Fruit fly (Drosophila melanogaster) whole organism, embryonic: ENCODE results near the gene dpy.
A peak's percentile ranks its signal among the peaks of the same experiment; 100 is the strongest.

ENCODE experiments used
- B-H2 ChIP-seq: fragments of 200-800 bp; sonication (Bioruptor generic); optimal IDR thresholded peaks from 2 replicates; lab custom pipeline; 2018; ENCODE audit warnings: missing biosample characterization, mild to moderate bottlenecking, missing genetic modification characterization
- Bdp1 ChIP-seq: fragments of 200-800 bp; sonication (Bioruptor generic); optimal IDR thresholded peaks from 3 replicates; lab custom pipeline; 2016; ENCODE audit warnings: missing biosample characterization, missing genetic modification characterization
- Bteb2 ChIP-seq: fragments of 200-800 bp; sonication (Bioruptor generic); optimal IDR thresholded peaks from 2 replicates; lab custom pipeline; 2016; ENCODE audit warnings: missing biosample characterization, missing genetic modification characterization
- CG10959 ChIP-seq: fragments of 200-800 bp; sonication (Bioruptor generic); IDR thresholded peaks from 2 replicates; pipeline ENCODE4 v1.3.6; 2022; ENCODE audit warnings: missing biosample characterization, missing genetic modification characterization
- CG11723 ChIP-seq: fragments of 200-800 bp; sonication (Bioruptor generic); optimal IDR thresholded peaks from 2 replicates; lab custom pipeline; 2017; ENCODE audit warnings: missing biosample characterization, mild to moderate bottlenecking, missing genetic modification characterization
- CG12769 ChIP-seq: fragments of 200-800 bp; sonication (Bioruptor generic); optimal IDR thresholded peaks from 2 replicates; lab custom pipeline; 2019; ENCODE audit warnings: missing biosample characterization, mild to moderate bottlenecking, missing genetic modification characterization, moderate library complexity
- CG16779 ChIP-seq: fragments of 200-800 bp; sonication (Bioruptor generic); IDR thresholded peaks from 2 replicates; pipeline ENCODE4 v1.3.6; 2022; ENCODE audit warnings: missing biosample characterization, missing genetic modification characterization
- CG18011 ChIP-seq: fragments of 200-800 bp; sonication (Bioruptor generic); optimal IDR thresholded peaks from 2 replicates; lab custom pipeline; 2017; ENCODE audit warnings: missing biosample characterization, missing genetic modification characterization, mild to moderate bottlenecking, moderate library complexity, missing genotype
- CG2120 ChIP-seq: fragments of 200-800 bp; sonication (Bioruptor generic); optimal IDR thresholded peaks from 3 replicates; lab custom pipeline; 2016; ENCODE audit warnings: missing biosample characterization, missing genetic modification characterization
- CG2678 ChIP-seq: fragments of 200-800 bp; sonication (Bioruptor generic); optimal IDR thresholded peaks from 3 replicates; lab custom pipeline; 2019; ENCODE audit warnings: missing biosample characterization, mild to moderate bottlenecking, missing genetic modification characterization, moderate library complexity
- CG30020 ChIP-seq: fragments of 200-800 bp; optimal IDR thresholded peaks from 2 replicates; lab custom pipeline; 2019; ENCODE audit warnings: missing biosample characterization, mild to moderate bottlenecking, missing genetic modification characterization, moderate library complexity
- CG30431 ChIP-seq: fragments of 200-800 bp; sonication (Bioruptor generic); optimal IDR thresholded peaks from 2 replicates; lab custom pipeline; 2017; ENCODE audit warnings: missing biosample characterization, missing genetic modification characterization
- CG31441 ChIP-seq: fragments of 200-800 bp; sonication (Bioruptor generic); IDR thresholded peaks from 2 replicates; pipeline ENCODE4 v1.3.6; 2022; ENCODE audit warnings: missing biosample characterization, missing genetic modification characterization
- CG4328 ChIP-seq: fragments of 200-800 bp; sonication (Bioruptor generic); optimal IDR thresholded peaks from 3 replicates; lab custom pipeline; 2017; ENCODE audit warnings: missing biosample characterization, missing genetic modification reagents, missing genetic modification characterization
- CG6765 ChIP-seq: fragments of 200-800 bp; sonication (Bioruptor generic); optimal IDR thresholded peaks from 3 replicates; lab custom pipeline; 2017; ENCODE audit warnings: missing biosample characterization, mild to moderate bottlenecking, missing genetic modification characterization
- CG7372 ChIP-seq: fragments of 200-800 bp; sonication (Bioruptor generic); IDR thresholded peaks from 2 replicates; pipeline ENCODE4 v1.3.6; 2022; ENCODE audit warnings: missing biosample characterization, missing genetic modification characterization
- CG7556 ChIP-seq: fragments of 200-800 bp; sonication (Bioruptor generic); optimal IDR thresholded peaks from 2 replicates; lab custom pipeline; 2017; ENCODE audit warnings: missing biosample characterization, mild to moderate bottlenecking, missing genetic modification characterization
- CG8478 ChIP-seq: fragments of >200 bp; optimal IDR thresholded peaks from 2 replicates; lab custom pipeline; 2018
- CG9215 ChIP-seq: fragments of 200-800 bp; sonication (Bioruptor generic); IDR thresholded peaks from 2 replicates; pipeline ENCODE4 v1.3.6; 2022; ENCODE audit warnings: missing biosample characterization, missing genetic modification characterization
- CG9817 ChIP-seq: fragments of 200-800 bp; sonication (Bioruptor generic); optimal IDR thresholded peaks from 2 replicates; lab custom pipeline; 2018; ENCODE audit warnings: missing biosample characterization, mild to moderate bottlenecking, missing genetic modification characterization, moderate library complexity
- CTCF ChIP-seq: fragments of 200-800 bp; sonication (Bioruptor generic); optimal IDR thresholded peaks from 2 replicates; lab custom pipeline; 2017; ENCODE audit warnings: missing biosample characterization, mild to moderate bottlenecking, missing genetic modification characterization, moderate library complexity
- CoRest ChIP-seq: fragments of 200-800 bp; sonication (Bioruptor generic); optimal IDR thresholded peaks from 3 replicates; lab custom pipeline; 2018; ENCODE audit warnings: missing biosample characterization, mild to moderate bottlenecking, missing genetic modification characterization, moderate library complexity
- Eip74EF ChIP-seq, 2 experiments: fragments of 200-800 bp in 1 of 2; fragments of >200 bp in 1 of 2; sonication (Bioruptor generic) in 1 of 2; optimal IDR thresholded peaks; 2 replicates each; lab custom pipeline; 2017 to 2019; ENCODE audit warnings: missing biosample characterization in 2 of 2, missing genetic modification characterization in 2 of 2, mild to moderate bottlenecking in 1 of 2, moderate library complexity in 1 of 2
- Fer3 ChIP-seq: fragments of 200-800 bp; sonication (Bioruptor generic); optimal IDR thresholded peaks from 2 replicates; lab custom pipeline; 2018; ENCODE audit warnings: missing biosample characterization, mild to moderate bottlenecking, missing genetic modification characterization, moderate library complexity
- MBD-R2 ChIP-seq: fragments of 200-800 bp; sonication (Bioruptor generic); IDR thresholded peaks from 2 replicates; pipeline ENCODE4 v1.3.6; 2022; ENCODE audit warnings: missing biosample characterization, missing genetic modification characterization
- Med ChIP-seq: fragments of 200-800 bp; sonication (Bioruptor generic); peaks from one replicate; lab custom pipeline; 2016; ENCODE audit warnings: missing biosample characterization, missing genetic modification characterization, mild to moderate bottlenecking, inconsistent platforms, moderate library complexity
- Myb ChIP-seq: fragments of 200-800 bp; sonication (Bioruptor generic); optimal IDR thresholded peaks from 2 replicates; lab custom pipeline; 2016; ENCODE audit warnings: missing biosample characterization, missing genetic modification characterization
- NC2β ChIP-seq: fragments of 200-800 bp; sonication (Bioruptor generic); optimal IDR thresholded peaks from 2 replicates; lab custom pipeline; 2016; ENCODE audit warnings: missing biosample characterization, missing genetic modification characterization
- NfI ChIP-seq: fragments of 200-800 bp; sonication (Bioruptor generic); optimal IDR thresholded peaks from 3 replicates; lab custom pipeline; 2018; ENCODE audit warnings: missing biosample characterization, mild to moderate bottlenecking, missing genetic modification characterization, moderate library complexity
- Oaz ChIP-seq: fragments of 200-800 bp; sonication (Bioruptor generic); IDR thresholded peaks from 2 replicates; pipeline ENCODE4 v1.3.6; 2022; ENCODE audit warnings: missing biosample characterization, missing genetic modification characterization
- Side ChIP-seq: fragments of 200-800 bp; sonication (Bioruptor generic); optimal IDR thresholded peaks from 2 replicates; lab custom pipeline; 2016; ENCODE audit warnings: missing biosample characterization, missing genetic modification characterization
- Xrp1 ChIP-seq: fragments of 200-800 bp; sonication (Bioruptor generic); IDR thresholded peaks from 2 replicates; pipeline ENCODE4 v1.3.6; 2022; ENCODE audit warnings: missing biosample characterization, missing genetic modification characterization
- ab ChIP-seq: fragments of 200-800 bp; sonication (Bioruptor generic); optimal IDR thresholded peaks from 2 replicates; lab custom pipeline; 2016; ENCODE audit warnings: missing biosample characterization, missing genetic modification characterization
- abd-A ChIP-seq: fragments of 200-800 bp; sonication (Bioruptor generic); optimal IDR thresholded peaks from 3 replicates; lab custom pipeline; 2019; ENCODE audit warnings: missing biosample characterization, mild to moderate bottlenecking, missing genetic modification characterization, moderate library complexity
- amos ChIP-seq: fragments of 200-800 bp; sonication (Bioruptor generic); IDR thresholded peaks from 2 replicates; pipeline ENCODE4 v1.3.6; 2022; ENCODE audit warnings: missing biosample characterization, missing genetic modification characterization; ENCODE audit not compliant: partially characterized antibody
- bab2 ChIP-seq: fragments of 200-800 bp; sonication (Bioruptor generic); optimal IDR thresholded peaks from 2 replicates; lab custom pipeline; 2016; ENCODE audit warnings: missing biosample characterization, missing genetic modification characterization
- bigmax ChIP-seq: fragments of 200-800 bp; sonication (Bioruptor generic); optimal IDR thresholded peaks from 2 replicates; lab custom pipeline; 2018; ENCODE audit warnings: missing biosample characterization, mild to moderate bottlenecking, missing genetic modification characterization
- cas ChIP-seq: fragments of 200-800 bp; sonication (Bioruptor generic); IDR thresholded peaks from 2 replicates; pipeline ENCODE4 v1.3.6; 2022; ENCODE audit warnings: missing biosample characterization, missing genetic modification characterization
- crol ChIP-seq: fragments of 200-800 bp; sonication (Bioruptor generic); IDR thresholded peaks from 2 replicates; pipeline ENCODE4 v1.3.6; 2022; ENCODE audit warnings: missing biosample characterization, missing genetic modification characterization
- dimm ChIP-seq: fragments of 200-800 bp; sonication (Bioruptor generic); IDR thresholded peaks from 2 replicates; pipeline ENCODE4 v1.3.6; 2022; ENCODE audit warnings: missing biosample characterization, missing genetic modification characterization
- emc ChIP-seq: fragments of 200-800 bp; sonication (Bioruptor generic); optimal IDR thresholded peaks from 2 replicates; lab custom pipeline; 2016; ENCODE audit warnings: missing biosample characterization, missing genetic modification characterization
- fd3F ChIP-seq: fragments of 200-800 bp; sonication (Bioruptor generic); optimal IDR thresholded peaks from 2 replicates; lab custom pipeline; 2018; ENCODE audit warnings: missing biosample characterization, mild to moderate bottlenecking, missing genetic modification characterization, moderate library complexity
- fd96Cb ChIP-seq: fragments of 200-800 bp; sonication (Bioruptor generic); optimal IDR thresholded peaks from 2 replicates; lab custom pipeline; 2018; ENCODE audit warnings: missing biosample characterization, mild to moderate bottlenecking, missing genetic modification characterization, moderate library complexity
- gfzf ChIP-seq: fragments of 200-800 bp; sonication (Bioruptor generic); optimal IDR thresholded peaks from 2 replicates; lab custom pipeline; 2016; ENCODE audit warnings: missing biosample characterization, mild to moderate bottlenecking, missing genetic modification characterization, moderate library complexity
- gt ChIP-seq: fragments of 200-800 bp; sonication (Bioruptor generic); IDR thresholded peaks from 2 replicates; pipeline ENCODE4 v1.3.6; 2022; ENCODE audit warnings: missing biosample characterization, missing genetic modification characterization
- kay ChIP-seq: fragments of 200-800 bp; sonication (Bioruptor generic); optimal IDR thresholded peaks from 2 replicates; lab custom pipeline; 2016; ENCODE audit warnings: missing biosample characterization, missing genetic modification characterization
- ken ChIP-seq: fragments of 200-800 bp; sonication (Bioruptor generic); IDR thresholded peaks from 3 replicates; pipeline ENCODE4 v1.3.6; 2022; ENCODE audit warnings: missing biosample characterization, missing genetic modification characterization
- rib ChIP-seq: fragments of 200-800 bp; sonication (Bioruptor generic); IDR thresholded peaks from 2 replicates; pipeline ENCODE4 v1.3.6; 2022; ENCODE audit warnings: missing biosample characterization, missing genetic modification characterization
- scrt ChIP-seq: fragments of 200-800 bp; sonication (Bioruptor generic); optimal IDR thresholded peaks from 2 replicates; lab custom pipeline; 2018; ENCODE audit warnings: missing biosample characterization, mild to moderate bottlenecking, missing genetic modification characterization, moderate library complexity
- seq ChIP-seq: fragments of 200-800 bp; sonication (Bioruptor generic); IDR thresholded peaks from 2 replicates; pipeline ENCODE4 v1.3.6; 2022; ENCODE audit warnings: missing biosample characterization, missing genetic modification characterization

The dpy gene

DNA sequence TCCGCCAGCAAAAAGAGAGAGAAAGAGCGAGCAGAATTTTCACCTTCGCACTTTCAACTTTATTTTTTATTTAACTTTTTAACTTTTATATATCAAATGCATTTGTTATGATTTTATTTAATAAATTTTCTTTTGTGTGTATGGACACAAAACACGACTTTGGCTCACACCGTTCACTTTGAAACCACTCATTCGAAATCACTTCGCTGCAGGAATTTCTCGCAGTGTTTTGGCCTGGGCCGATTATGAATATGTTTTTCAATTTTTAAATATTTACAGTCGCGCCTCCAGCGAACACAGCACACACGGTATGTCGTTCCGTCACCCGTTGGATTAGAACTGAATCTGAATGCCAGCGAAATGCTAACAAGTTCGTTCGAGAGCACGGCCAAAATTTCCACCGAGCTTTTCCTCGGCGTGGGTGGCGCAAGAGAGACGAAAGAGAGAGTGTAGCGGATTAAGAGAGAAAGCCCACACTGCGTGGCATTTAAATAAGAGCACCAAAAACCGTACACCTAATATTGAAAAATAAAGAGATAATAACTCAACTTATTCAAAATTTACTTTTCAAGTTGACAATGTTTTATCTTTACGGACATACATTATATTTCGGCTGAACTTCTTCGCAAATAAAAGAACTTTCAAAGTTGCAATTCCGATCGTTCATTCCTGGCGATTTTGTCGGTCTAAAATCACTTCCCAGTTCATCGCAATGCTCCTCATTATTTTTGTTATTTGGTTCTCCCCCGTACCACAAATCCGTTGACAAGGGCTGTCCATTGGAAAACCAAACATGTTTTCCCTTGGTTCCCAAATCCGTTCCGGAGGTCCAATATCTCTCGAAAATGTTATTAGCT, 173.0 kb downstream of the dpy start, which contains the start of gene CG15431 (continued):
- peak; percentile 25 for TF ChIP-seq CG18011 (GFP tag; lab: Kevin White, UChicago)
- TF ChIP-seq scrt (GFP tag; lab: Kevin White, UChicago), result peak; percentile 55
- TF ChIP-seq seq, result peak; percentile 53; the same call in 1 of the 2 replicates
- TF ChIP-seq crol, result no peak
- peak; percentile 33 for TF ChIP-seq bab2 (GFP tag; lab: Kevin White, UChicago)
- TF ChIP-seq CG2678 (tag; lab: Kevin White, UChicago), result peak; percentile 69
- TF ChIP-seq Fer3 (tag; lab: Kevin White, UChicago), result peak; percentile 59
- peak; percentile 35; the same call in 1 of the 2 replicates for TF ChIP-seq Oaz
- TF ChIP-seq fd3F, result peak; percentile 49
- peak; percentile 65 for TF ChIP-seq rib (GFP tag; lab: Robert Waterston, UW)
- peak; percentile 47 for TF ChIP-seq CoRest (tag; lab: Kevin White, UChicago)
- TF ChIP-seq CG16779 (GFP tag; lab: Robert Waterston, UW), result 0 out of 2 replicates have a peak, but pooled peaks have one; percentile 63
- 0 out of 3 replicates have a peak, but pooled peaks have one; percentile 42 for TF ChIP-seq ken
- TF ChIP-seq gfzf (GFP tag; lab: Kevin White, UChicago), result no peak
- TF ChIP-seq NfI (GFP tag; lab: Kevin White, UChicago), result peak; percentile 67
- TF ChIP-seq CG12769 (tag; lab: Kevin White, UChicago), result no peak
- peak; percentile 81 for TF ChIP-seq abd-A (tag; lab: Kevin White, UChicago)
- TF ChIP-seq gt (GFP tag; lab: Robert Waterston, UW), result no peak
- no peak for TF ChIP-seq Myb (GFP tag; lab: Kevin White, UChicago)
- no peak for TF ChIP-seq CG8478 (lab: Kevin White, UChicago)
- TF ChIP-seq CG10959 (GFP tag; lab: Robert Waterston, UW), result no peak
- peak; percentile 46; the same call in 1 of the 2 replicates for TF ChIP-seq CG31441
- TF ChIP-seq cas, result no peak
- peak; percentile 29 for TF ChIP-seq CG9817 (tag; lab: Kevin White, UChicago)
- no peak for TF ChIP-seq dimm (GFP tag; lab: Robert Waterston, UW)
- TF ChIP-seq fd96Cb, result peak; percentile 25
- peak; percentile 10 for TF ChIP-seq CG4328 (GFP tag; lab: Kevin White, UChicago)
- no peak for TF ChIP-seq CG6765 (GFP tag; lab: Kevin White, UChicago)
- no peak for TF ChIP-seq ab (GFP tag; lab: Kevin White, UChicago)
- TF ChIP-seq B-H2 (GFP tag; lab: Kevin White, UChicago), result peak; percentile 15
- peak; percentile 94 for TF ChIP-seq Med
- peak; percentile 57 for TF ChIP-seq Xrp1 (GFP tag; lab: Robert Waterston, UW)
- no peak for TF ChIP-seq bigmax (GFP tag; lab: Kevin White, UChicago)
- TF ChIP-seq CG7372 (GFP tag; lab: Robert Waterston, UW), result peak; percentile 51
- TF ChIP-seq CG30431 (GFP tag; lab: Kevin White, UChicago), result no peak
- TF ChIP-seq NC2β, result no peak
- no peak for TF ChIP-seq Side (GFP tag; lab: Kevin White, UChicago)
- no peak for TF ChIP-seq emc (GFP tag; lab: Kevin White, UChicago)
- TF ChIP-seq CG11723 (GFP tag; lab: Kevin White, UChicago), result peak; percentile 53
- peak; percentile 14; the same call in 1 of the 2 replicates for TF ChIP-seq amos (GFP tag; lab: Robert Waterston, UW)
- peak; percentile 29 for TF ChIP-seq Bteb2 (GFP tag; lab: Kevin White, UChicago)
- peak; percentile 75 for TF ChIP-seq CG2120 (GFP tag; lab: Kevin White, UChicago)
- TF ChIP-seq CG30020 (tag; lab: Kevin White, UChicago), result no peak
- TF ChIP-seq Bdp1 (GFP tag; lab: Kevin White, UChicago), result no peak
- TF ChIP-seq CG9215 (GFP tag; lab: Robert Waterston, UW), result peak; percentile 56
- peak; percentile 79 for TF ChIP-seq CG7556
- TF ChIP-seq MBD-R2 (GFP tag; lab: Robert Waterston, UW), result peak; percentile 35; the same call in 1 of the 2 replicates
- no peak for TF ChIP-seq kay (GFP tag; lab: Kevin White, UChicago)
- TF ChIP-seq CTCF (GFP tag; lab: Kevin White, UChicago), result no peak
- TF ChIP-seq Eip74EF (GFP tag; optimal IDR thresholded peaks at IDR 0.05; lab: Kevin White, UChicago), result peak in 1 of 2 experiments; percentile 53
